Fruit fly (Drosophila melanogaster) whole organism, adult: ENCODE measurements around the gene CG43235.

ENCODE experiments used
- CG12768 ChIP-seq: fragments of 200-800 bp; sonication (Bioruptor generic); optimal IDR thresholded peaks from 2 replicates; lab custom pipeline; 2017; ENCODE audit warnings: missing biosample characterization, missing genetic modification characterization, mild to moderate bottlenecking, moderate library complexity, missing genetic modification reagents
- CG7045 ChIP-seq: fragments of 200-800 bp; sonication (Bioruptor generic); optimal IDR thresholded peaks from 2 replicates; lab custom pipeline; 2017; ENCODE audit warnings: missing biosample characterization, mild to moderate bottlenecking, missing genetic modification characterization
- CG7101 ChIP-seq: fragments of 200-800 bp; sonication (Bioruptor generic); optimal IDR thresholded peaks from 2 replicates; lab custom pipeline; 2018; ENCODE audit warnings: missing biosample characterization, mild to moderate bottlenecking, missing genetic modification characterization, moderate library complexity
- cic ChIP-seq: fragments of 200-800 bp; sonication (Bioruptor generic); optimal IDR thresholded peaks from 2 replicates; lab custom pipeline; 2017; ENCODE audit warnings: missing biosample characterization, mild to moderate bottlenecking, missing genetic modification characterization, moderate library complexity
- pad ChIP-seq: fragments of 200-800 bp; sonication (Bioruptor generic); optimal IDR thresholded peaks from 3 replicates; lab custom pipeline; 2017; ENCODE audit warnings: missing biosample characterization, missing genetic modification characterization, mild to moderate bottlenecking, moderate library complexity, missing genetic modification reagents

- no peak for TF ChIP-seq CG12768 (GFP tag; lab: Kevin White, UChicago)
- TF ChIP-seq CG7045 = no peak
- no peak for TF ChIP-seq CG7101 (tag; lab: Kevin White, UChicago)
- no peak for TF ChIP-seq cic
- peak; percentile 54 for TF ChIP-seq pad
Observed at dm6 chr2L:7659561-7659960, 33.3 kb upstream of the CG43235 start.
